Fruit fly (Drosophila melanogaster) whole organism, embryonic: Measurements from ENCODE around the gene CG46310.

Source experiments
- Ada2b ChIP-seq: fragments of 200-800 bp; sonication (Bioruptor generic); IDR thresholded peaks from 2 replicates; pipeline ENCODE4 v1.3.6; 2022; ENCODE audit warnings: missing biosample characterization, missing genetic modification characterization
- Antp ChIP-seq: fragments of 200-800 bp; sonication (Bioruptor generic); optimal IDR thresholded peaks from 3 replicates; lab custom pipeline; 2016; ENCODE audit warnings: missing biosample characterization, missing genetic modification characterization
- CG10543 ChIP-seq: fragments of 200-800 bp; sonication (Bioruptor generic); optimal IDR thresholded peaks from 3 replicates; lab custom pipeline; 2017; ENCODE audit warnings: missing biosample characterization, mild to moderate bottlenecking, missing genetic modification characterization, moderate library complexity
- CG11093 ChIP-seq: fragments of 200-800 bp; sonication (Bioruptor generic); IDR thresholded peaks from 3 replicates; pipeline ENCODE4 v1.3.6; 2022; ENCODE audit warnings: missing biosample characterization, missing genetic modification characterization
- CG12659 ChIP-seq: fragments of 200-800 bp; sonication (Bioruptor generic); optimal IDR thresholded peaks from 3 replicates; lab custom pipeline; 2017; ENCODE audit warnings: mild to moderate bottlenecking, missing biosample characterization, missing genetic modification reagents, missing genetic modification characterization
- CG12769 ChIP-seq: fragments of 200-800 bp; sonication (Bioruptor generic); optimal IDR thresholded peaks from 2 replicates; lab custom pipeline; 2019; ENCODE audit warnings: missing biosample characterization, mild to moderate bottlenecking, missing genetic modification characterization, moderate library complexity
- CG14050 ChIP-seq: fragments of 200-800 bp; sonication (Bioruptor generic); IDR thresholded peaks from 3 replicates; pipeline ENCODE4 v1.3.6; 2022; ENCODE audit warnings: missing biosample characterization, missing genetic modification characterization
- CG14441 ChIP-seq: fragments of 200-800 bp; sonication (Bioruptor generic); IDR thresholded peaks from 2 replicates; pipeline ENCODE4 v1.3.6; 2022; ENCODE audit warnings: missing biosample characterization, missing genetic modification characterization
- CG15269 ChIP-seq: fragments of 200-800 bp; sonication (Bioruptor generic); optimal IDR thresholded peaks from 2 replicates; lab custom pipeline; 2018; ENCODE audit warnings: missing biosample characterization, mild to moderate bottlenecking, missing genetic modification characterization, moderate library complexity
- CG17359 ChIP-seq: fragments of 200-800 bp; sonication (Bioruptor generic); optimal IDR thresholded peaks from 3 replicates; lab custom pipeline; 2018; ENCODE audit warnings: missing biosample characterization, mild to moderate bottlenecking, missing genetic modification characterization, moderate library complexity
- CG2712 ChIP-seq: fragments of 200-800 bp; optimal IDR thresholded peaks from 3 replicates; lab custom pipeline; 2019; ENCODE audit warnings: missing biosample characterization, mild to moderate bottlenecking, missing genetic modification characterization, moderate library complexity
- CG2889 ChIP-seq: fragments of 200-800 bp; sonication (Bioruptor generic); IDR thresholded peaks from 3 replicates; pipeline ENCODE4 v1.3.6; 2022; ENCODE audit warnings: missing biosample characterization, missing genetic modification characterization
- CG6683 ChIP-seq: fragments of 200-800 bp; sonication (Bioruptor generic); optimal IDR thresholded peaks from 2 replicates; lab custom pipeline; 2017; ENCODE audit warnings: missing biosample characterization, mild to moderate bottlenecking, missing genetic modification characterization, missing genetic modification reagents
- CG7987 ChIP-seq: fragments of 200-800 bp; sonication (Bioruptor generic); optimal IDR thresholded peaks from 2 replicates; lab custom pipeline; 2018; ENCODE audit warnings: missing biosample characterization, mild to moderate bottlenecking, missing genetic modification characterization, moderate library complexity
- CG9437 ChIP-seq: fragments of 200-800 bp; sonication (Bioruptor generic); optimal IDR thresholded peaks from 2 replicates; lab custom pipeline; 2018; ENCODE audit warnings: missing biosample characterization, mild to moderate bottlenecking, missing genetic modification characterization
- Dbx ChIP-seq: fragments of 200-800 bp; sonication (Bioruptor generic); IDR thresholded peaks from 3 replicates; pipeline ENCODE4 v1.3.6; 2022; ENCODE audit warnings: missing biosample characterization, missing genetic modification characterization
- Dip3 ChIP-seq: fragments of 200-800 bp; sonication (Bioruptor generic); optimal IDR thresholded peaks from 3 replicates; lab custom pipeline; 2016; ENCODE audit warnings: missing biosample characterization, missing genetic modification characterization
- Ets65A ChIP-seq: fragments of 200-800 bp; sonication (Bioruptor generic); peaks from one replicate; lab custom pipeline; 2016; ENCODE audit warnings: missing biosample characterization, missing genetic modification characterization
- GATAe ChIP-seq: fragments of 200-800 bp; sonication (Bioruptor generic); conservative IDR thresholded peaks from 2 replicates; pipeline ENCODE4 v1.3.6; 2022; ENCODE audit warnings: missing biosample characterization, missing genetic modification characterization
- HmgZ ChIP-seq: fragments of 200-800 bp; sonication (Bioruptor generic); optimal IDR thresholded peaks from 2 replicates; lab custom pipeline; 2018; ENCODE audit warnings: missing biosample characterization, mild to moderate bottlenecking, missing genetic modification characterization
- Med ChIP-seq: fragments of 200-800 bp; sonication (Bioruptor generic); peaks from one replicate; lab custom pipeline; 2016; ENCODE audit warnings: missing biosample characterization, missing genetic modification characterization, mild to moderate bottlenecking, inconsistent platforms, moderate library complexity
- Nf-YA ChIP-seq: fragments of 200-800 bp; sonication (Bioruptor generic); IDR thresholded peaks from 2 replicates; pipeline ENCODE4 v1.3.6; 2022; ENCODE audit warnings: missing biosample characterization, missing genetic modification characterization
- Nf-YC ChIP-seq: fragments of 200-800 bp; optimal IDR thresholded peaks from 3 replicates; lab custom pipeline; 2019; ENCODE audit warnings: missing biosample characterization, mild to moderate bottlenecking, missing genetic modification characterization, moderate library complexity
- Scr ChIP-seq: fragments of 200-800 bp; sonication (Bioruptor generic); IDR thresholded peaks from 2 replicates; pipeline ENCODE4 v1.3.6; 2022; ENCODE audit warnings: missing biosample characterization, missing genetic modification characterization; ENCODE audit not compliant: partially characterized antibody
- Sin3A ChIP-seq: fragments of >200 bp; optimal IDR thresholded peaks from 2 replicates; lab custom pipeline; 2018
- Sry-β ChIP-seq: fragments of 200-800 bp; sonication (Bioruptor generic); optimal IDR thresholded peaks from 2 replicates; lab custom pipeline; 2018; ENCODE audit warnings: missing biosample characterization, mild to moderate bottlenecking, missing genetic modification characterization, moderate library complexity
- Taf1 ChIP-seq: fragments of 200-800 bp; sonication (Bioruptor generic); IDR thresholded peaks from 2 replicates; pipeline ENCODE4 v1.3.6; 2022; ENCODE audit warnings: missing biosample characterization, missing genetic modification characterization
- Trl ChIP-seq, 3 experiments: fragments of >200 bp in 2 of 3; fragments of 200-800 bp in 1 of 3; sonication (Bioruptor generic) in 1 of 3; optimal IDR thresholded peaks; 2 replicates in 1 of 3; 3 replicates in 2 of 3; lab custom pipeline; 2016 to 2017; ENCODE audit warnings: missing biosample characterization in 1 of 3, missing genetic modification characterization in 1 of 3
- Vsx1 ChIP-seq: fragments of 200-800 bp; sonication (Bioruptor generic); optimal IDR thresholded peaks from 2 replicates; lab custom pipeline; 2017; ENCODE audit warnings: missing biosample characterization, mild to moderate bottlenecking, missing genetic modification characterization, missing genetic modification reagents
- dysf ChIP-seq: fragments of 200-800 bp; sonication (Bioruptor generic); IDR thresholded peaks from 3 replicates; pipeline ENCODE4 v1.3.6; 2022; ENCODE audit warnings: missing biosample characterization, missing genetic modification characterization
- fd102C ChIP-seq: fragments of 200-800 bp; sonication (Bioruptor generic); optimal IDR thresholded peaks from 2 replicates; lab custom pipeline; 2018; ENCODE audit warnings: missing biosample characterization, mild to moderate bottlenecking, missing genetic modification characterization, moderate library complexity
- hb ChIP-seq: fragments of 200-800 bp; sonication (Bioruptor generic); IDR thresholded peaks from 3 replicates; pipeline ENCODE4 v1.3.6; 2022; ENCODE audit warnings: missing biosample characterization, missing genetic modification characterization; ENCODE audit not compliant: partially characterized antibody
- her ChIP-seq: fragments of 200-800 bp; sonication (Bioruptor generic); optimal IDR thresholded peaks from 2 replicates; lab custom pipeline; 2016; ENCODE audit warnings: missing biosample characterization, missing genetic modification characterization
- hkb ChIP-seq, 2 experiments: fragments of 200-800 bp in 1 of 2; fragments of >200 bp in 1 of 2; sonication (Bioruptor generic) in 1 of 2; IDR thresholded peaks in 1 of 2; optimal IDR thresholded peaks in 1 of 2; 2 replicates each; pipeline versions ENCODE4 v1.3.6 to Lab custom; 2017 to 2022; ENCODE audit warnings: missing biosample characterization in 1 of 2, missing genetic modification characterization in 1 of 2
- jigr1 ChIP-seq: fragments of 200-800 bp; sonication (Bioruptor generic); IDR thresholded peaks from 3 replicates; pipeline ENCODE4 v1.3.6; 2022; ENCODE audit warnings: missing biosample characterization, missing genetic modification characterization
- lab ChIP-seq: fragments of 200-800 bp; sonication (Bioruptor generic); optimal IDR thresholded peaks from 3 replicates; lab custom pipeline; 2017; ENCODE audit warnings: missing biosample characterization, missing genetic modification characterization, mild to moderate bottlenecking, moderate library complexity, missing genetic modification reagents
- lmd ChIP-seq: fragments of 200-800 bp; sonication (Bioruptor generic); IDR thresholded peaks from 2 replicates; pipeline ENCODE4 v1.3.6; 2022; ENCODE audit warnings: missing biosample characterization, missing genetic modification characterization
- mam ChIP-seq: fragments of 200-800 bp; sonication (Bioruptor generic); optimal IDR thresholded peaks from 3 replicates; lab custom pipeline; 2016; ENCODE audit warnings: missing biosample characterization, missing genetic modification characterization
- mirr ChIP-seq: fragments of 200-800 bp; sonication (Bioruptor generic); optimal IDR thresholded peaks from 3 replicates; lab custom pipeline; 2018; ENCODE audit warnings: missing biosample characterization, mild to moderate bottlenecking, missing genetic modification characterization
- odd ChIP-seq: fragments of 200-800 bp; sonication (Bioruptor generic); optimal IDR thresholded peaks from 2 replicates; lab custom pipeline; 2017; ENCODE audit warnings: missing biosample characterization, mild to moderate bottlenecking, missing genetic modification characterization
- pan ChIP-seq, 4 experiments: fragments of >200 bp in 3 of 4; fragments of 200-800 bp in 1 of 4; sonication (Bioruptor generic) in 1 of 4; optimal IDR thresholded peaks in 3 of 4; IDR thresholded peaks in 1 of 4; 2 replicates each; pipeline versions ENCODE4 v1.3.6 to Lab custom; 2017 to 2022; ENCODE audit warnings: missing biosample characterization in 2 of 4, missing genetic modification characterization in 2 of 4, mixed read lengths in 1 of 4
- phol ChIP-seq: fragments of 200-800 bp; sonication (Bioruptor generic); optimal IDR thresholded peaks from 3 replicates; lab custom pipeline; 2018; ENCODE audit warnings: missing biosample characterization, mild to moderate bottlenecking, missing genetic modification characterization, moderate library complexity
- pros ChIP-seq: fragments of 200-800 bp; sonication (Bioruptor generic); optimal IDR thresholded peaks from 3 replicates; lab custom pipeline; 2019; ENCODE audit warnings: missing biosample characterization, mild to moderate bottlenecking, missing genetic modification characterization, moderate library complexity
- tll ChIP-seq, 2 experiments: fragments of 200-800 bp in 1 of 2; fragments of >200 bp in 1 of 2; sonication (Bioruptor generic) in 1 of 2; optimal IDR thresholded peaks; 2 replicates each; lab custom pipeline; 2017 to 2019; ENCODE audit warnings: missing biosample characterization in 2 of 2, missing genetic modification characterization in 2 of 2, mild to moderate bottlenecking in 1 of 2, moderate library complexity in 1 of 2
- zfh1 ChIP-seq: fragments of 200-800 bp; sonication (Bioruptor generic); IDR thresholded peaks from 3 replicates; pipeline ENCODE4 v1.3.6; 2022; ENCODE audit warnings: missing biosample characterization, missing genetic modification characterization
- zfh2 ChIP-seq: fragments of 200-800 bp; sonication (Bioruptor generic); optimal IDR thresholded peaks from 2 replicates; lab custom pipeline; 2016; ENCODE audit warnings: missing biosample characterization, missing genetic modification characterization

Gene CG46310

dm6 chr3R:23210243-23211215 is 36.9 kb downstream of the CG46310 start (continued):
- TF ChIP-seq CG15269 (tag; lab: Kevin White, UChicago) = peak; percentile 64
- TF ChIP-seq CG6683 = no peak
- peak; percentile 50 for TF ChIP-seq GATAe
- peak; percentile 9 for TF ChIP-seq zfh2 (GFP tag; lab: Kevin White, UChicago)
- TF ChIP-seq CG2889 (GFP tag; lab: Robert Waterston, UW) = no peak
- TF ChIP-seq mam (GFP tag; lab: Kevin White, UChicago) = peak; percentile 35
- peak; percentile 37 for TF ChIP-seq lab (GFP tag; lab: Kevin White, UChicago)
- TF ChIP-seq CG14441 = peak; percentile 34; the same call in 1 of the 2 replicates
- TF ChIP-seq pros (GFP tag; lab: Kevin White, UChicago) = peak; percentile 4
- peak; percentile 38 for TF ChIP-seq Vsx1 (GFP tag; lab: Kevin White, UChicago)
- peak; percentile 45; the same call in 2 of the 3 replicates for TF ChIP-seq Dbx (GFP tag; lab: Robert Waterston, UW)
- TF ChIP-seq jigr1 (GFP tag; lab: Robert Waterston, UW) = no peak
- peak; percentile 30; the same call in 1 of the 2 replicates for TF ChIP-seq Ada2b (GFP tag; lab: Robert Waterston, UW)
- peak; percentile 85 for TF ChIP-seq Nf-YC (tag; lab: Kevin White, UChicago)
- TF ChIP-seq CG17359 = peak; percentile 14
- peak; percentile 8 for TF ChIP-seq Antp (GFP tag; lab: Kevin White, UChicago)
- TF ChIP-seq Nf-YA (GFP tag; lab: Robert Waterston, UW) = no peak
- peak; percentile 33 for TF ChIP-seq Sry-β (GFP tag; lab: Kevin White, UChicago)
- peak; percentile 95 for TF ChIP-seq CG7987
- peak; percentile 2 for TF ChIP-seq Ets65A (GFP tag; lab: Kevin White, UChicago)
- peak; percentile 62 for TF ChIP-seq mirr (GFP tag; lab: Kevin White, UChicago)
- peak; percentile 15 for TF ChIP-seq her (GFP tag; lab: Kevin White, UChicago)
- TF ChIP-seq CG10543 (GFP tag; lab: Kevin White, UChicago) = peak; percentile 88
- no peak for TF ChIP-seq CG14050 (GFP tag; lab: Robert Waterston, UW)
- TF ChIP-seq CG2712 = peak; percentile 18
- TF ChIP-seq hkb (optimal IDR thresholded peaks at IDR 0.05; lab: Kevin White, UChicago) = no peak
- TF ChIP-seq hkb (GFP tag; IDR thresholded peaks at IDR 0.05; lab: Robert Waterston, UW) = peak; percentile 41
- TF ChIP-seq dysf = peak; percentile 58
- TF ChIP-seq fd102C = no peak
- TF ChIP-seq Taf1 (GFP tag; lab: Robert Waterston, UW) = peak; percentile 17; the same call in 1 of the 2 replicates
- TF ChIP-seq pan (optimal IDR thresholded peaks at IDR 0.05; lab: Kevin White, UChicago) = no peak
- TF ChIP-seq pan (GFP tag; optimal IDR thresholded peaks at IDR 0.05 in 1 of 2, IDR thresholded peaks at IDR 0.05 in 1 of 2) = peak in 1 of 2 experiments; percentile 40
- TF ChIP-seq Med (GFP tag; lab: Kevin White, UChicago) = peak; percentile 84
- no peak for TF ChIP-seq Sin3A (lab: Kevin White, UChicago)
- TF ChIP-seq CG12769 (tag; lab: Kevin White, UChicago) = peak; percentile 41
- TF ChIP-seq CG9437 = peak; percentile 7
- TF ChIP-seq Trl (optimal IDR thresholded peaks at IDR 0.05; lab: Kevin White, UChicago) = peak; percentile 21 to 60
- no peak for TF ChIP-seq Trl (GFP tag; optimal IDR thresholded peaks at IDR 0.05; lab: Kevin White, UChicago)
- no peak for TF ChIP-seq Dip3 (GFP tag; lab: Kevin White, UChicago)
- TF ChIP-seq tll (GFP tag; optimal IDR thresholded peaks at IDR 0.05; lab: Kevin White, UChicago) = no peak
- TF ChIP-seq odd = no peak
- TF ChIP-seq CG12659 (GFP tag; lab: Kevin White, UChicago) = peak; percentile 9
- TF ChIP-seq hb (GFP tag; lab: Robert Waterston, UW) = 0 out of 3 replicates have a peak, but pooled peaks have one; percentile 45
- no peak for TF ChIP-seq Scr (GFP tag; lab: Robert Waterston, UW)
- peak; percentile 7 for TF ChIP-seq phol (tag; lab: Kevin White, UChicago)
- TF ChIP-seq CG11093 (GFP tag; lab: Robert Waterston, UW) = no peak
- peak; percentile 43; the same call in 1 of the 2 replicates for TF ChIP-seq lmd (GFP tag; lab: Robert Waterston, UW)
- 0 out of 3 replicates have a peak, but pooled peaks have one; percentile 7 for TF ChIP-seq zfh1
- TF ChIP-seq HmgZ (tag; lab: Kevin White, UChicago) = peak; percentile 55
